Fruit fly (Drosophila melanogaster): ENCODE measurements around the gene CG11550.

DNA sequence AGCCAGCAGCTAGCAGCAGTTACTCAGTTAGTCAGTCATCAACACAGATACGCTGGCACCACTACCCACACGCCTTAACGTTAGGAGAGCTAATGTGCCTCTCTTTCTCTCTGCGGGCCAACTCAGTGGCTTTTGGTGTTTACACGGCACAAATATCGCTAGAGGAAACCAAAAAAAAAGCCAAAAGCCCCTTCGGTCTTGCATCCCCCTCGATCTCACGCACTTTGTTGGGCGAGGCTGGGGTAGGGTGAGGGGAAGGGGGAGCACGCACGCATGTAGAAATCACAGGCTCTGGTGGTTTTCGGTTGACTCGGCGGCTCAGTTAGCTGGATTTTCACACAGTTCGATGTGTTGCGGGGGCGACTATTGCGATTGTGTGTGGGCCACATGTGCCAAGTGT, 42.3 kb upstream of the CG11550 start:
- TF ChIP-seq kay (GFP tag; ENCODE audit: borderline replicate concordance) (no peak), CG1620 (GFP tag; optimal IDR thresholded peaks at IDR 0.05) (no peak), Mnt (GFP tag; optimal IDR thresholded peaks at IDR 0.05) (no peak), CG7045 (GFP tag; optimal IDR thresholded peaks at IDR 0.05) (no peak), CG14711 (tag; optimal IDR thresholded peaks at IDR 0.05) (no peak)
